Worm (Caenorhabditis elegans): ENCODE results near the gene fipr-20.
A peak's percentile ranks its signal among the peaks of the same experiment; 100 is the strongest.

fipr-20 gene

DNA sequence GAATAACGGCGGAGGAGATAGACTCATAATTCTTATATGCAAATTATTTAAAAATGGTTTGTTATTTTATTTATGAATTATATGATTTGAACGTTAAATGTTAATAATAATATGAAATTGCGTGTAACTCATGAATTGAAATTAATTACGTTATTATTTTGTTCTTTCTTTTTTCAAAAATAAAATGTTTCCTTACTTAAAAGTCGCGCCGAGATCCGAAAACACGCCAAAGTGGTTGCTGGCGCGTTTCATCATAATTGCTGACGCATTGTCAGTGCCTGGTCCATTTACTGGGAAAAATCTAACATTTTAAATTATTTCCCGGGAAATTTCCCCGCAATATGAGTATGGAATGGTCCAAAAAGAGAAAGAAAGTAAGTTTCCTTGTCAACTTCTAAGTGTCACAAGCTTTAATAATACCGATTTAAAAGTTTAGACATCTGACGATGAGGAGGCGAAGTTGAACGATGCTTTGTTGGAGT lies 37.3 kb upstream of the fipr-20 start, which contains the start of the genes C07H6.9 and sap-140 (continued):
- TF ChIP-seq ceh-16 (tag; optimal IDR thresholded peaks at IDR 0.05) (no peak), lin-13 (GFP tag; optimal IDR thresholded peaks at IDR 0.05) (peak; percentile 90), nhr-6 (tag; optimal IDR thresholded peaks at IDR 0.05) (peak; percentile 5), nhr-25 (tag; optimal IDR thresholded peaks at IDR 0.05) (peak; percentile 74), nhr-10 (tag; optimal IDR thresholded peaks at IDR 0.05) (peak; percentile 42), mab-5 (tag; optimal IDR thresholded peaks at IDR 0.05) (peak; percentile 32)

DNA sequence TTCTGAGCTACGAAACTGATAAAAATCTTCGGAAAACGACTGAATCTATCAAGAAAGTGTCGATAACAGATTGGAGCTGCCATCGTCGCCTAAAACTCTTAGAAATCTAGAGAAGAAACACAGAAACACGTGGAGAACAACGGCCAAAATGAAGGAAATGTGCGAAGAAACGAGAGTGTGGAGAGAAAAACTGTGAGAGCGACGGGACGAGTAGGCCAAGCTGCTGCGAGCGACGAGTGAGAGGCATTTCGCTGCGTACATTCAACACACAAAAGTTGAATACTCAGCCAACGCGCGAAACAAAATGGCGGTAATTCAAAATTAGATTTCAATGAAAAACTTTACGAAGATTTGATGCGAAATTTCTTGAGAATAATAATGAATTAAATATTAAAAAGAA lies 36.2 kb upstream of the fipr-20 start:
- peak; percentile 54 to 87 for TF ChIP-seq mdl-1 (tag; optimal IDR thresholded peaks at IDR 0.05)
- peak; percentile 70 for TF ChIP-seq ztf-4 (tag; optimal IDR thresholded peaks at IDR 0.05)
- TF ChIP-seq nhr-129 (tag; optimal IDR thresholded peaks at IDR 0.05): peak; percentile 94
- no peak for TF ChIP-seq nhr-23 (tag; optimal IDR thresholded peaks at IDR 0.05)
- TF ChIP-seq sma-9 (GFP tag; optimal IDR thresholded peaks at IDR 0.05): peak; percentile 77
- TF ChIP-seq sma-9 (tag; optimal IDR thresholded peaks at IDR 0.05): no peak
- TF ChIP-seq ceh-82 (tag; optimal IDR thresholded peaks at IDR 0.05): no peak
- no peak for TF ChIP-seq ceh-16 (tag; optimal IDR thresholded peaks at IDR 0.05)
- TF ChIP-seq skn-1 (tag; optimal IDR thresholded peaks at IDR 0.05): no peak
- no peak for TF ChIP-seq R02D3.7 (tag; optimal IDR thresholded peaks at IDR 0.05)
- peak; percentile 79 for TF ChIP-seq lin-11 (tag; optimal IDR thresholded peaks at IDR 0.05)
- peak; percentile 78 for TF ChIP-seq nhr-25 (tag; optimal IDR thresholded peaks at IDR 0.05)
- TF ChIP-seq nhr-6 (tag; optimal IDR thresholded peaks at IDR 0.05): peak; percentile 34
- TF ChIP-seq lsy-2 (tag; optimal IDR thresholded peaks at IDR 0.05): peak; percentile 76 to 90
- TF ChIP-seq fos-1 (tag; optimal IDR thresholded peaks at IDR 0.05): peak; percentile 88
- TF ChIP-seq F13H6.1 (tag; optimal IDR thresholded peaks at IDR 0.05): peak; percentile 84
- TF ChIP-seq zag-1 (tag; optimal IDR thresholded peaks at IDR 0.05): peak; percentile 65
- no peak for TF ChIP-seq dmd-4 (tag; optimal IDR thresholded peaks at IDR 0.05)
- no peak for TF ChIP-seq mbf-1 (tag; optimal IDR thresholded peaks at IDR 0.05)
- TF ChIP-seq ztf-11 (tag; optimal IDR thresholded peaks at IDR 0.05): no peak
- no peak for TF ChIP-seq nhr-11 (tag; optimal IDR thresholded peaks at IDR 0.05)
- TF ChIP-seq elt-1 (tag; optimal IDR thresholded peaks at IDR 0.05): no peak
- peak; percentile 89 for TF ChIP-seq crh-2 (tag; optimal IDR thresholded peaks at IDR 0.05)
- no peak for TF ChIP-seq unc-62 (GFP tag; optimal IDR thresholded peaks at IDR 0.05)
- TF ChIP-seq unc-55 (GFP tag; optimal IDR thresholded peaks at IDR 0.05): peak; percentile 94
- TF ChIP-seq nhr-77 (tag; optimal IDR thresholded peaks at IDR 0.05): peak; percentile 11
- TF ChIP-seq lin-13 (GFP tag; optimal IDR thresholded peaks at IDR 0.05): peak; percentile 98
- TF ChIP-seq mab-5 (tag; optimal IDR thresholded peaks at IDR 0.05): peak; percentile 35
- no peak for TF ChIP-seq lin-39 (tag; optimal IDR thresholded peaks at IDR 0.05)
- no peak for TF ChIP-seq peb-1 (tag; optimal IDR thresholded peaks at IDR 0.05)
- peak; percentile 85 for TF ChIP-seq snpc-4 (tag; optimal IDR thresholded peaks at IDR 0.05)
- TF ChIP-seq alr-1 (tag; optimal IDR thresholded peaks at IDR 0.05): no peak
- TF ChIP-seq sem-4 (tag; optimal IDR thresholded peaks at IDR 0.05): peak; percentile 61
- peak; percentile 80 for TF ChIP-seq sma-3 (GFP tag; optimal IDR thresholded peaks at IDR 0.05)
- TF ChIP-seq unc-39 (tag; optimal IDR thresholded peaks at IDR 0.05): no peak
- TF ChIP-seq blmp-1 (tag; optimal IDR thresholded peaks at IDR 0.05; ENCODE audit: insufficient read depth): peak; percentile 54
- TF ChIP-seq gmeb-1 (tag; optimal IDR thresholded peaks at IDR 0.05): peak; percentile 96
- peak; percentile 82 for TF ChIP-seq nhr-21 (tag; optimal IDR thresholded peaks at IDR 0.05)
- peak; percentile 30 for TF ChIP-seq ama-1 (optimal IDR thresholded peaks at IDR 0.05)
- no peak for TF ChIP-seq nhr-237 (tag; optimal IDR thresholded peaks at IDR 0.05)
- peak; percentile 95 for TF ChIP-seq C34F6.9 (tag; optimal IDR thresholded peaks at IDR 0.05)
- TF ChIP-seq aly-2 (tag; optimal IDR thresholded peaks at IDR 0.05): no peak
- no peak for TF ChIP-seq ztf-1 (GFP tag; conservative IDR thresholded peaks at IDR 0.05)
- no peak for TF ChIP-seq elt-3 (tag; optimal IDR thresholded peaks at IDR 0.05)
- no peak for TF ChIP-seq nhr-10 (tag; optimal IDR thresholded peaks at IDR 0.05)
- TF ChIP-seq ZK546.5 (tag; optimal IDR thresholded peaks at IDR 0.05): peak; percentile 14
- no peak for TF ChIP-seq Y55F3AM.14 (GFP tag; optimal IDR thresholded peaks at IDR 0.05)
- TF ChIP-seq nhr-12 (tag; optimal IDR thresholded peaks at IDR 0.05): no peak
- peak; percentile 64 for TF ChIP-seq egl-27 (tag; optimal IDR thresholded peaks at IDR 0.05)
